Worm (Caenorhabditis elegans) whole organism, young adult: ENCODE measurements around the gene F17C11.4.

ENCODE experiments used
- F37B4.10 ChIP-seq: fragments of 200-800 bp; sonication (Bioruptor generic); IDR thresholded peaks from 2 replicates; pipeline ENCODE4 v1.3.6; 2022; ENCODE audit warnings: missing genetic modification characterization, missing compliant biosample characterization
- ceh-58 ChIP-seq: fragments of 200-800 bp; sonication (Bioruptor generic); IDR thresholded peaks from 2 replicates; pipeline ENCODE4 v1.3.6; 2022; ENCODE audit warnings: missing genetic modification characterization, missing compliant biosample characterization
- hrde-1 ChIP-seq: sonication (generic microtip); optimal IDR thresholded peaks from 2 replicates; lab custom pipeline; 2016; ENCODE audit warnings: missing genetic modification characterization, mild to moderate bottlenecking, missing compliant biosample characterization, moderate library complexity, missing genotype, missing genetic modification reagents, borderline replicate concordance
- somi-1 ChIP-seq: fragments of 200-800 bp; sonication (Bioruptor generic); optimal IDR thresholded peaks from 2 replicates; lab custom pipeline; 2018; ENCODE audit warnings: mild to moderate bottlenecking, missing genetic modification characterization, missing compliant biosample characterization
- xnd-1 ChIP-seq: sonication (generic microtip); optimal IDR thresholded peaks from 2 replicates; lab custom pipeline; 2016; ENCODE audit warnings: missing genotype, missing genetic modification reagents, missing genetic modification characterization, missing compliant biosample characterization
- zfh-2 ChIP-seq: fragments of 200-800 bp; sonication (Bioruptor generic); conservative IDR thresholded peaks from 2 replicates; pipeline ENCODE4 v1.3.6; 2022; ENCODE audit warnings: missing genetic modification reagents, missing genetic modification characterization, missing compliant biosample characterization

- TF ChIP-seq xnd-1 (tag; lab: Kevin White, UChicago) (no peak), hrde-1 (tag; lab: Kevin White, UChicago) (no peak), ceh-58 (GFP tag; lab: Robert Waterston, UW) (no peak), F37B4.10 (GFP tag; lab: Robert Waterston, UW) (no peak), somi-1 (no peak), zfh-2 (no peak)
Measured at ce11 chrV:10923229-10923628, 28.4 kb upstream of the F17C11.4 start, which contains the start of gene F58B4.7.
